Fruit fly (Drosophila melanogaster) whole organism, embryonic: ENCODE measurements around the gene tw.

Experiments used
- Atf3 ChIP-seq: fragments of 200-800 bp; sonication (Bioruptor generic); optimal IDR thresholded peaks from 3 replicates; lab custom pipeline; 2016; ENCODE audit warnings: missing biosample characterization, missing genetic modification characterization
- Bgb ChIP-seq: fragments of 200-800 bp; sonication (Bioruptor generic); IDR thresholded peaks from 2 replicates; pipeline ENCODE4 v1.3.6; 2022; ENCODE audit warnings: missing biosample characterization, missing genetic modification characterization; ENCODE audit not compliant: partially characterized antibody
- CG10267 ChIP-seq: fragments of 200-800 bp; sonication (Bioruptor generic); optimal IDR thresholded peaks from 2 replicates; lab custom pipeline; 2018; ENCODE audit warnings: missing biosample characterization, mild to moderate bottlenecking, missing genetic modification characterization, moderate library complexity
- CG10274 ChIP-seq: fragments of 200-800 bp; sonication (Bioruptor generic); optimal IDR thresholded peaks from 3 replicates; lab custom pipeline; 2017; ENCODE audit warnings: missing biosample characterization, mild to moderate bottlenecking, missing genetic modification characterization
- CG10366 ChIP-seq: fragments of 200-800 bp; sonication (Bioruptor generic); IDR thresholded peaks from 2 replicates; pipeline ENCODE4 v1.3.6; 2022; ENCODE audit warnings: missing biosample characterization, missing genetic modification characterization
- CG10959 ChIP-seq: fragments of 200-800 bp; sonication (Bioruptor generic); IDR thresholded peaks from 2 replicates; pipeline ENCODE4 v1.3.6; 2022; ENCODE audit warnings: missing biosample characterization, missing genetic modification characterization
- CG15269 ChIP-seq: fragments of 200-800 bp; sonication (Bioruptor generic); optimal IDR thresholded peaks from 2 replicates; lab custom pipeline; 2018; ENCODE audit warnings: missing biosample characterization, mild to moderate bottlenecking, missing genetic modification characterization, moderate library complexity
- CG1603 ChIP-seq: fragments of 200-800 bp; sonication (Bioruptor generic); optimal IDR thresholded peaks from 2 replicates; lab custom pipeline; 2019; ENCODE audit warnings: missing biosample characterization, mild to moderate bottlenecking, missing genetic modification characterization, moderate library complexity
- CG17829 ChIP-seq: fragments of 200-800 bp; optimal IDR thresholded peaks from 2 replicates; lab custom pipeline; 2019; ENCODE audit warnings: missing biosample characterization, mild to moderate bottlenecking, missing genetic modification characterization, moderate library complexity
- CG18599 ChIP-seq: fragments of 200-800 bp; sonication (Bioruptor generic); optimal IDR thresholded peaks from 3 replicates; lab custom pipeline; 2017; ENCODE audit warnings: missing biosample characterization, missing genetic modification characterization, mild to moderate bottlenecking, moderate library complexity, missing genetic modification reagents
- CG2116 ChIP-seq: fragments of 200-800 bp; sonication (Bioruptor generic); optimal IDR thresholded peaks from 3 replicates; lab custom pipeline; 2018; ENCODE audit warnings: missing biosample characterization, mild to moderate bottlenecking, missing genetic modification characterization
- CG32767 ChIP-seq: fragments of 200-800 bp; sonication (Bioruptor generic); IDR thresholded peaks from 2 replicates; pipeline ENCODE4 v1.3.6; 2022; ENCODE audit warnings: missing biosample characterization, missing genetic modification characterization
- CG3726 ChIP-seq: fragments of 200-800 bp; sonication (Bioruptor generic); IDR thresholded peaks from 3 replicates; pipeline ENCODE4, ENCODE4 v1.3.6; 2022; ENCODE audit warnings: missing biosample characterization, missing genetic modification characterization
- CG4820 ChIP-seq: fragments of 200-800 bp; sonication (Bioruptor generic); optimal IDR thresholded peaks from 3 replicates; lab custom pipeline; 2016; ENCODE audit warnings: missing biosample characterization, missing genetic modification characterization
- CG6654 ChIP-seq: fragments of 200-800 bp; sonication (Bioruptor generic); optimal IDR thresholded peaks from 2 replicates; lab custom pipeline; 2017; ENCODE audit warnings: missing biosample characterization, mild to moderate bottlenecking, missing genetic modification characterization
- CG6689 ChIP-seq: fragments of 200-800 bp; sonication (Bioruptor generic); IDR thresholded peaks from 2 replicates; pipeline ENCODE4 v1.3.6; 2022; ENCODE audit warnings: missing biosample characterization, missing genetic modification characterization
- CG7745 ChIP-seq: fragments of 200-800 bp; sonication (Bioruptor generic); optimal IDR thresholded peaks from 2 replicates; lab custom pipeline; 2018; ENCODE audit warnings: missing biosample characterization, mild to moderate bottlenecking, missing genetic modification characterization, moderate library complexity
- CG7928 ChIP-seq: fragments of 200-800 bp; sonication (Bioruptor generic); optimal IDR thresholded peaks from 2 replicates; lab custom pipeline; 2017; ENCODE audit warnings: missing biosample characterization, mild to moderate bottlenecking, missing genetic modification characterization
- CG8765 ChIP-seq: fragments of 200-800 bp; sonication (Bioruptor generic); IDR thresholded peaks from 2 replicates; pipeline ENCODE4 v1.3.6; 2022; ENCODE audit warnings: missing biosample characterization, missing genetic modification characterization
- Dp ChIP-seq: fragments of 200-800 bp; sonication (Bioruptor generic); optimal IDR thresholded peaks from 2 replicates; lab custom pipeline; 2018; ENCODE audit warnings: missing biosample characterization, mild to moderate bottlenecking, missing genetic modification characterization, moderate library complexity
- E2f1 ChIP-seq: fragments of 200-800 bp; sonication (Bioruptor generic); IDR thresholded peaks from 2 replicates; pipeline ENCODE4 v1.3.6; 2022; ENCODE audit warnings: missing biosample characterization, missing genetic modification characterization
- Eip74EF ChIP-seq, 2 experiments: fragments of 200-800 bp in 1 of 2; fragments of >200 bp in 1 of 2; sonication (Bioruptor generic) in 1 of 2; optimal IDR thresholded peaks; 2 replicates each; lab custom pipeline; 2017 to 2019; ENCODE audit warnings: missing biosample characterization in 2 of 2, missing genetic modification characterization in 2 of 2, mild to moderate bottlenecking in 1 of 2, moderate library complexity in 1 of 2
- Fer2 ChIP-seq: fragments of 200-800 bp; sonication (Bioruptor generic); optimal IDR thresholded peaks from 2 replicates; lab custom pipeline; 2018; ENCODE audit warnings: missing biosample characterization, mild to moderate bottlenecking, missing genetic modification characterization, moderate library complexity
- HmgZ ChIP-seq: fragments of 200-800 bp; sonication (Bioruptor generic); optimal IDR thresholded peaks from 2 replicates; lab custom pipeline; 2018; ENCODE audit warnings: missing biosample characterization, mild to moderate bottlenecking, missing genetic modification characterization
- Hr51 ChIP-seq, 2 experiments: fragments of 200-800 bp; sonication (Bioruptor generic); optimal IDR thresholded peaks; 2 replicates in 1 of 2; 3 replicates in 1 of 2; lab custom pipeline; 2016 to 2018; ENCODE audit warnings: missing biosample characterization in 2 of 2, missing genetic modification characterization in 2 of 2, mild to moderate bottlenecking in 1 of 2, moderate library complexity in 1 of 2
- Hsf ChIP-seq: fragments of 200-800 bp; sonication (Bioruptor generic); optimal IDR thresholded peaks from 3 replicates; lab custom pipeline; 2016; ENCODE audit warnings: missing biosample characterization, missing genetic modification characterization
- Jarid2 ChIP-seq: fragments of 200-800 bp; sonication (Bioruptor generic); optimal IDR thresholded peaks from 3 replicates; lab custom pipeline; 2017; ENCODE audit warnings: mild to moderate bottlenecking, missing biosample characterization, missing genetic modification reagents, missing genetic modification characterization
- Lhr ChIP-seq: fragments of 200-800 bp; sonication (Bioruptor generic); optimal IDR thresholded peaks from 3 replicates; lab custom pipeline; 2017; ENCODE audit warnings: mild to moderate bottlenecking, missing biosample characterization, missing genetic modification reagents, missing genetic modification characterization
- Meics ChIP-seq: fragments of 200-800 bp; sonication (Bioruptor generic); optimal IDR thresholded peaks from 2 replicates; lab custom pipeline; 2017; ENCODE audit warnings: missing biosample characterization, mild to moderate bottlenecking, missing genetic modification characterization
- Nf-YC ChIP-seq: fragments of 200-800 bp; optimal IDR thresholded peaks from 3 replicates; lab custom pipeline; 2019; ENCODE audit warnings: missing biosample characterization, mild to moderate bottlenecking, missing genetic modification characterization, moderate library complexity
- PHDP ChIP-seq: fragments of 200-800 bp; sonication (Bioruptor generic); optimal IDR thresholded peaks from 3 replicates; lab custom pipeline; 2018; ENCODE audit warnings: missing biosample characterization, mild to moderate bottlenecking, missing genetic modification characterization, moderate library complexity
- Side ChIP-seq: fragments of 200-800 bp; sonication (Bioruptor generic); optimal IDR thresholded peaks from 2 replicates; lab custom pipeline; 2016; ENCODE audit warnings: missing biosample characterization, missing genetic modification characterization
- YL-1 ChIP-seq: fragments of 200-800 bp; sonication (Bioruptor generic); optimal IDR thresholded peaks from 3 replicates; lab custom pipeline; 2017; ENCODE audit warnings: missing biosample characterization, mild to moderate bottlenecking, missing genetic modification characterization
- amos ChIP-seq: fragments of 200-800 bp; sonication (Bioruptor generic); IDR thresholded peaks from 2 replicates; pipeline ENCODE4 v1.3.6; 2022; ENCODE audit warnings: missing biosample characterization, missing genetic modification characterization; ENCODE audit not compliant: partially characterized antibody
- ato ChIP-seq: fragments of 200-800 bp; sonication (Bioruptor generic); IDR thresholded peaks from 2 replicates; pipeline ENCODE4 v1.3.6; 2022; ENCODE audit warnings: missing biosample characterization, missing genetic modification characterization; ENCODE audit not compliant: partially characterized antibody
- chinmo ChIP-seq: fragments of 200-800 bp; sonication (Bioruptor generic); IDR thresholded peaks from 4 replicates; pipeline ENCODE4 v1.3.6; 2022; ENCODE audit warnings: missing biosample characterization, missing genetic modification characterization; ENCODE audit not compliant: partially characterized antibody
- crol ChIP-seq: fragments of 200-800 bp; sonication (Bioruptor generic); IDR thresholded peaks from 2 replicates; pipeline ENCODE4 v1.3.6; 2022; ENCODE audit warnings: missing biosample characterization, missing genetic modification characterization
- danr ChIP-seq: fragments of 200-800 bp; sonication (Bioruptor generic); IDR thresholded peaks from 2 replicates; pipeline ENCODE4 v1.3.6; 2022; ENCODE audit warnings: missing biosample characterization, missing genetic modification characterization
- gt ChIP-seq: fragments of 200-800 bp; sonication (Bioruptor generic); IDR thresholded peaks from 2 replicates; pipeline ENCODE4 v1.3.6; 2022; ENCODE audit warnings: missing biosample characterization, missing genetic modification characterization
- mam ChIP-seq: fragments of 200-800 bp; sonication (Bioruptor generic); optimal IDR thresholded peaks from 3 replicates; lab custom pipeline; 2016; ENCODE audit warnings: missing biosample characterization, missing genetic modification characterization
- pfk ChIP-seq: fragments of 200-800 bp; sonication (Bioruptor generic); optimal IDR thresholded peaks from 2 replicates; lab custom pipeline; 2018; ENCODE audit warnings: missing biosample characterization, mild to moderate bottlenecking, missing genetic modification characterization, moderate library complexity
- pzg ChIP-seq: fragments of 200-800 bp; sonication (Bioruptor generic); optimal IDR thresholded peaks from 3 replicates; lab custom pipeline; 2018; ENCODE audit warnings: missing biosample characterization, mild to moderate bottlenecking, missing genetic modification characterization, moderate library complexity
- row ChIP-seq: fragments of 200-800 bp; sonication (Bioruptor generic); IDR thresholded peaks from 3 replicates; pipeline ENCODE4 v1.3.6; 2022; ENCODE audit warnings: missing biosample characterization, missing genetic modification characterization
- sc ChIP-seq, 3 experiments: fragments of >200 bp in 2 of 3; fragments of 200-800 bp in 1 of 3; sonication (Bioruptor generic) in 1 of 3; optimal IDR thresholded peaks; 2 replicates in 2 of 3; 3 replicates in 1 of 3; lab custom pipeline; 2017; ENCODE audit warnings: mild to moderate bottlenecking in 1 of 3, missing biosample characterization in 1 of 3, missing genetic modification characterization in 1 of 3, missing genetic modification reagents in 1 of 3
- sens ChIP-seq: fragments of 200-800 bp; sonication (Bioruptor generic); peaks from one replicate; lab custom pipeline; 2016; ENCODE audit warnings: missing biosample characterization, missing genetic modification characterization
- slbo ChIP-seq: fragments of 200-800 bp; sonication (Bioruptor generic); IDR thresholded peaks from 2 replicates; pipeline ENCODE4 v1.3.6; 2022; ENCODE audit warnings: missing biosample characterization, missing genetic modification characterization
- vnd ChIP-seq: fragments of 200-800 bp; sonication (Bioruptor generic); IDR thresholded peaks from 3 replicates; pipeline ENCODE4 v1.3.6; 2022; ENCODE audit warnings: missing biosample characterization, missing genetic modification characterization; ENCODE audit not compliant: partially characterized antibody
- zen ChIP-seq: fragments of 200-800 bp; sonication (Bioruptor generic); optimal IDR thresholded peaks from 3 replicates; lab custom pipeline; 2018; ENCODE audit warnings: missing biosample characterization, mild to moderate bottlenecking, missing genetic modification characterization, moderate library complexity
- zen2 ChIP-seq: fragments of 200-800 bp; sonication (Bioruptor generic); IDR thresholded peaks from 3 replicates; pipeline ENCODE4 v1.3.6; 2022; ENCODE audit warnings: missing biosample characterization, missing genetic modification characterization; ENCODE audit not compliant: partially characterized antibody

Gene tw

DNA sequence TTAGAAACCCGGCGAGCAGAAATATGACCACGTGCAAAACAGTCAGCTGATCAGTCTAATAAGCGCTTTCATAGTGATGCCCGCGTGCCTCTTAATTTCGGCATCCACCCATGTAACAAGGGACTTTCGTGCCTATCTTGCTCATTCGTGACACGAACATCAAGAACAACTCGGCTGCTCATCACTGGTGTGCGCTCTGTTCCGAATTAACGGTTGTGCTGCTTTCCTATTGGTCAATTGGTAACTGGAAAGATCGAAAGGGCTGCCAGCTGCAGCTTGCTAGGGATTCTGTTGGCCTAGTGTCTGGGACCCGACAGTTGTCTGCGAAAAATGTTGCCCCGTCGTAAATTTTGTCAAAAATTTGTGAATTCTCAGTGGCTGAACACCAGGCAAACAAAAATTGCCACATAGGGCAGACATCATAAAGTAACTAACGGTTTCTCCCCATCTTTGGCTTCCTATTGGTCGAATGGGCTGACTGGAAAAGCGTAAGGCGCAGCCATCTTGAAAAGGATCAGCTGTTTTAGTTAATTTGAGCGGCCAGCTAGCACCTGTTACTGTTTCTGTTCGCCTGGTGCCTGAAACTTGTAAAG is 11.9 kb downstream of the tw start (continued):
- TF ChIP-seq CG10267 (tag; lab: Kevin White, UChicago) (peak; percentile 26), Jarid2 (GFP tag; lab: Kevin White, UChicago) (no peak), Nf-YC (peak; percentile 99), YL-1 (no peak), Side (GFP tag; lab: Kevin White, UChicago) (peak; percentile 32), chinmo (GFP tag; lab: Robert Waterston, UW) (peak; percentile 96), row (GFP tag; lab: Robert Waterston, UW) (peak; percentile 95), HmgZ (peak; percentile 40), danr (no peak), sens (GFP tag; lab: Kevin White, UChicago) (peak; percentile 68), Meics (GFP tag; lab: Kevin White, UChicago) (peak; percentile 17), crol (GFP tag; lab: Robert Waterston, UW) (no peak), Hr51 (GFP tag; optimal IDR thresholded peaks at IDR 0.05; lab: Kevin White, UChicago) (no peak), CG6654 (GFP tag; lab: Kevin White, UChicago) (no peak), ato (peak; percentile 94), Hsf (no peak), sc (optimal IDR thresholded peaks at IDR 0.05; lab: Kevin White, UChicago) (no peak), sc (GFP tag; optimal IDR thresholded peaks at IDR 0.05; lab: Kevin White, UChicago) (no peak), pzg (GFP tag; lab: Kevin White, UChicago) (peak; percentile 22), CG17829 (tag; lab: Kevin White, UChicago) (peak; percentile 50), mam (GFP tag; lab: Kevin White, UChicago) (no peak), pfk (GFP tag; lab: Kevin White, UChicago) (no peak), CG4820 (GFP tag; lab: Kevin White, UChicago) (no peak), PHDP (tag; lab: Kevin White, UChicago) (no peak), CG10274 (GFP tag; lab: Kevin White, UChicago) (no peak), CG1603 (tag; lab: Kevin White, UChicago) (peak; percentile 11), amos (peak; percentile 95), Atf3 (GFP tag; lab: Kevin White, UChicago) (no peak), zen (tag; lab: Kevin White, UChicago) (no peak), CG7745 (tag; lab: Kevin White, UChicago) (peak; percentile 61), CG10366 (GFP tag; lab: Robert Waterston, UW) (no peak), gt (no peak), Eip74EF (GFP tag; optimal IDR thresholded peaks at IDR 0.05; lab: Kevin White, UChicago) (no peak), Fer2 (tag; lab: Kevin White, UChicago) (no peak), CG8765 (no peak), slbo (GFP tag; lab: Robert Waterston, UW) (peak; percentile 43; the same call in 1 of the 2 replicates), CG3726 (GFP tag; lab: Robert Waterston, UW) (no peak), zen2 (peak; percentile 98), CG2116 (GFP tag; lab: Kevin White, UChicago) (no peak), CG18599 (GFP tag; lab: Kevin White, UChicago) (peak; percentile 21), E2f1 (GFP tag; lab: Robert Waterston, UW) (no peak), CG32767 (GFP tag; lab: Robert Waterston, UW) (no peak), CG6689 (GFP tag; lab: Robert Waterston, UW) (no peak), CG15269 (tag; lab: Kevin White, UChicago) (no peak), vnd (GFP tag; lab: Robert Waterston, UW) (peak; percentile 89), Dp (no peak), CG10959 (GFP tag; lab: Robert Waterston, UW) (no peak), CG7928 (GFP tag; lab: Kevin White, UChicago) (no peak), Lhr (GFP tag; lab: Kevin White, UChicago) (peak; percentile 100), Bgb (peak; percentile 95)
